Fruit fly (Drosophila melanogaster): ENCODE data around the gene CG2519.

The CG2519 gene

dm6 chr3R:5547464-5547943, at the start of gene CG2519 (continued):
- peak; percentile 77 for TF ChIP-seq ken (GFP tag; IDR thresholded peaks at IDR 0.05)
- TF ChIP-seq ci (GFP tag; IDR thresholded peaks at IDR 0.05) = peak; percentile 66
- no peak for TF ChIP-seq CG13894 (tag; optimal IDR thresholded peaks at IDR 0.05)
- TF ChIP-seq Sin3A (optimal IDR thresholded peaks at IDR 0.05) = peak; percentile 57
- no peak for TF ChIP-seq run (tag; optimal IDR thresholded peaks at IDR 0.05)
- TF ChIP-seq Dip2 (GFP tag; IDR thresholded peaks at IDR 0.05) = no peak
- no peak for TF ChIP-seq scrt (GFP tag; optimal IDR thresholded peaks at IDR 0.05)
- peak; percentile 21 for TF ChIP-seq CG6254 (GFP tag; optimal IDR thresholded peaks at IDR 0.05)
- peak; percentile 97 for TF ChIP-seq CG6791 (GFP tag; IDR thresholded peaks at IDR 0.05; ENCODE audit: partially characterized antibody)
- TF ChIP-seq aop (GFP tag; IDR thresholded peaks at IDR 0.05) = peak; percentile 46; the same call in 1 of the 2 replicates
- no peak for TF ChIP-seq CTCF (GFP tag; optimal IDR thresholded peaks at IDR 0.05)
- no peak for TF ChIP-seq HHEX (GFP tag; optimal IDR thresholded peaks at IDR 0.05)
- TF ChIP-seq YL-1 (GFP tag; optimal IDR thresholded peaks at IDR 0.05) = peak; percentile 93
- TF ChIP-seq lab (GFP tag; optimal IDR thresholded peaks at IDR 0.05) = no peak
- peak; percentile 48 for TF ChIP-seq CG4424 (GFP tag; optimal IDR thresholded peaks at IDR 0.05)
- 0 out of 2 replicates have a peak, but pooled peaks have one; percentile 14 for TF ChIP-seq danr (GFP tag; IDR thresholded peaks at IDR 0.05)
- peak; percentile 77 for TF ChIP-seq CG34376 (GFP tag; optimal IDR thresholded peaks at IDR 0.05)
- peak; percentile 59 for TF ChIP-seq CrebB (tag; optimal IDR thresholded peaks at IDR 0.05)
- no peak for TF ChIP-seq CG3726 (GFP tag; IDR thresholded peaks at IDR 0.05)
- peak; percentile 73 for TF ChIP-seq Doc3 (GFP tag; IDR thresholded peaks at IDR 0.05; ENCODE audit: partially characterized antibody)
- no peak for TF ChIP-seq Meics (GFP tag; optimal IDR thresholded peaks at IDR 0.05)
- no peak for TF ChIP-seq CG16779 (GFP tag; IDR thresholded peaks at IDR 0.05)
- TF ChIP-seq ftz-f1 (GFP tag; optimal IDR thresholded peaks at IDR 0.05) = peak; percentile 81
- TF ChIP-seq Rfx (GFP tag; IDR thresholded peaks at IDR 0.05) = peak; percentile 86
- peak; percentile 91 for TF ChIP-seq CG13287 (GFP tag; IDR thresholded peaks at IDR 0.05; ENCODE audit: partially characterized antibody)
- TF ChIP-seq btn (GFP tag; optimal IDR thresholded peaks at IDR 0.05) = no peak
- no peak for TF ChIP-seq Abd-B (GFP tag; optimal IDR thresholded peaks at IDR 0.05)
- peak; percentile 94 for TF ChIP-seq BEAF-32 (GFP tag; optimal IDR thresholded peaks at IDR 0.05)
- no peak for TF ChIP-seq NfI (GFP tag; optimal IDR thresholded peaks at IDR 0.05)
- peak; percentile 15 for TF ChIP-seq CG10209 (GFP tag; optimal IDR thresholded peaks at IDR 0.05)
- TF ChIP-seq Dad (GFP tag; optimal IDR thresholded peaks at IDR 0.05) = peak; percentile 36
- no peak for TF ChIP-seq CG12391 (tag; optimal IDR thresholded peaks at IDR 0.05)
- TF ChIP-seq dmrt11E (tag; optimal IDR thresholded peaks at IDR 0.05) = peak; percentile 21
- peak; percentile 60 for TF ChIP-seq vfl (GFP tag; optimal IDR thresholded peaks at IDR 0.05)
- no peak for TF ChIP-seq cato (GFP tag; optimal IDR thresholded peaks at IDR 0.05; ENCODE audit: borderline replicate concordance)
- no peak for TF ChIP-seq grn (GFP tag; optimal IDR thresholded peaks at IDR 0.05)
- TF ChIP-seq chif (GFP tag; optimal IDR thresholded peaks at IDR 0.05) = peak; percentile 33 to 51
- peak; percentile 42; the same call in 1 of the 2 replicates for TF ChIP-seq al (GFP tag; IDR thresholded peaks at IDR 0.05)
- peak; percentile 39 for TF ChIP-seq pum (GFP tag; optimal IDR thresholded peaks at IDR 0.05)
- TF ChIP-seq PHDP (tag; optimal IDR thresholded peaks at IDR 0.05) = no peak
- TF ChIP-seq CG10565 (GFP tag; optimal IDR thresholded peaks at IDR 0.05) = no peak
- peak; percentile 85 for TF ChIP-seq CG11456 (GFP tag; IDR thresholded peaks at IDR 0.05)
- peak; percentile 51 for TF ChIP-seq Six4 (GFP tag; optimal IDR thresholded peaks at IDR 0.05)
- TF ChIP-seq B-H1 (GFP tag; IDR thresholded peaks at IDR 0.05) = no peak
- TF ChIP-seq CG15011 (GFP tag; optimal IDR thresholded peaks at IDR 0.05) = no peak
- no peak for TF ChIP-seq CG2875 (GFP tag; optimal IDR thresholded peaks at IDR 0.05)
- TF ChIP-seq Hmx (GFP tag; optimal IDR thresholded peaks at IDR 0.05) = no peak
- peak; percentile 19 for TF ChIP-seq pnt (GFP tag; optimal IDR thresholded peaks at IDR 0.05)
- no peak for TF ChIP-seq CG5180 (GFP tag; optimal IDR thresholded peaks at IDR 0.05)
- TF ChIP-seq CG15514 (GFP tag; optimal IDR thresholded peaks at IDR 0.05) = peak; percentile 86
- no peak for TF ChIP-seq CG10147 (GFP tag; optimal IDR thresholded peaks at IDR 0.05)

Data from whole organism, embryonic.